Worm (Caenorhabditis elegans) whole organism, L4 larva: ENCODE results near the gene egl-5.

Experiments used
- ceh-82 ChIP-seq: sonication (generic microtip); optimal IDR thresholded peaks from 2 replicates; lab custom pipeline; 2017; ENCODE audit warnings: missing biosample characterization, missing genetic modification characterization
- mdl-1 ChIP-seq, 2 experiments: fragments of 150-350 bp in 1 of 2; sonication (generic microtip) in 1 of 2; optimal IDR thresholded peaks; 2 replicates each; lab custom pipeline; 2014 to 2017; ENCODE audit warnings: missing biosample characterization in 2 of 2, missing genetic modification characterization in 2 of 2
- pha-4 ChIP-seq, 2 experiments: fragments of 150-350 bp in 1 of 2; fragments of 200-800 bp in 1 of 2; sonication (Bioruptor generic) in 1 of 2; IDR thresholded peaks in 1 of 2; optimal IDR thresholded peaks in 1 of 2; 2 replicates each; pipeline versions ENCODE4 v1.3.6 to Lab custom; 2014 to 2022; ENCODE audit warnings: missing genetic modification characterization in 2 of 2, missing genetic modification reagents in 2 of 2, missing biosample characterization in 1 of 2, missing compliant biosample characterization in 1 of 2
- unc-130 ChIP-seq: sonication (generic microtip); optimal IDR thresholded peaks from 2 replicates; lab custom pipeline; 2016; ENCODE audit warnings: missing genetic modification reagents, missing genetic modification characterization, missing compliant biosample characterization

ce11 chrIII:7779313-7779712 is 34.9 kb upstream of the egl-5 start:
- no peak for TF ChIP-seq unc-130
- TF ChIP-seq ceh-82 (tag; lab: Kevin White, UChicago), result no peak
- TF ChIP-seq pha-4 (GFP tag; IDR thresholded peaks at IDR 0.05; lab: Robert Waterston, UW), result no peak
- no peak for TF ChIP-seq pha-4 (tag; optimal IDR thresholded peaks at IDR 0.05; lab: Kevin White, UChicago)
- TF ChIP-seq mdl-1 (tag; optimal IDR thresholded peaks at IDR 0.05; lab: Kevin White, UChicago), result no peak
